Worm (Caenorhabditis elegans) whole organism, L4 larva: ENCODE data around the gene srlf-2.

Experiments used
- F37D6.2 ChIP-seq: sonication (generic microtip); optimal IDR thresholded peaks from 2 replicates; lab custom pipeline; 2016; ENCODE audit warnings: mild to moderate bottlenecking, missing genetic modification characterization, missing compliant biosample characterization
- F44E2.7 ChIP-seq: fragments of 200-800 bp; sonication (Bioruptor generic); IDR thresholded peaks from 2 replicates; pipeline ENCODE4 v2.1.2; 2022; ENCODE audit warnings: missing genetic modification characterization, missing compliant biosample characterization
- T26A8.4 ChIP-seq: fragments of 200-800 bp; sonication (Bioruptor generic); IDR thresholded peaks from 2 replicates; pipeline ENCODE4 v1.3.6; 2022; ENCODE audit warnings: missing genetic modification characterization, missing compliant biosample characterization
- Y5F2A.4 ChIP-seq: fragments of 200-800 bp; sonication (Bioruptor generic); optimal IDR thresholded peaks from 2 replicates; lab custom pipeline; 2018; ENCODE audit warnings: mild to moderate bottlenecking, missing genetic modification characterization, missing compliant biosample characterization
- Y75B8A.6 ChIP-seq: fragments of 200-800 bp; sonication (Bioruptor generic); IDR thresholded peaks from 2 replicates; pipeline ENCODE4 v1.3.6; 2022; ENCODE audit warnings: missing genetic modification reagents, missing genetic modification characterization, missing compliant biosample characterization
- aha-1 ChIP-seq: fragments of 150-350 bp; peaks from one replicate; lab custom pipeline; 2014; ENCODE audit warnings: missing biosample characterization, missing genetic modification characterization
- ama-1 ChIP-seq: fragments of 150-350 bp; optimal IDR thresholded peaks from 2 replicates; lab custom pipeline; 2014; ENCODE audit warnings: inconsistent platforms, mixed read lengths
- attf-4 ChIP-seq: sonication (generic microtip); optimal IDR thresholded peaks from 3 replicates; lab custom pipeline; 2017; ENCODE audit warnings: missing biosample characterization, missing genetic modification characterization
- ceh-44 ChIP-seq: fragments of 200-800 bp; sonication (Bioruptor generic); IDR thresholded peaks from 2 replicates; pipeline ENCODE4 v1.3.6; 2022; ENCODE audit warnings: missing genetic modification reagents, missing genetic modification characterization, missing compliant biosample characterization
- cey-2 ChIP-seq: sonication (generic microtip); optimal IDR thresholded peaks from 3 replicates; lab custom pipeline; 2017; ENCODE audit warnings: missing genetic modification characterization, mild to moderate bottlenecking, missing compliant biosample characterization, antibody characterized with exemption, borderline replicate concordance; ENCODE audit not compliant: insufficient read depth
- ctbp-1 ChIP-seq: fragments of 200-800 bp; sonication (Bioruptor generic); IDR thresholded peaks from 2 replicates; pipeline ENCODE4 v1.3.6; 2022; ENCODE audit warnings: missing genetic modification reagents, missing genetic modification characterization, missing compliant biosample characterization
- daf-19 ChIP-seq: fragments of 200-800 bp; sonication (Bioruptor generic); conservative IDR thresholded peaks from 2 replicates; pipeline ENCODE4 v1.3.6; 2022; ENCODE audit warnings: missing genetic modification characterization, missing compliant biosample characterization
- daf-8 ChIP-seq: fragments of 200-800 bp; sonication (Bioruptor generic); IDR thresholded peaks from 2 replicates; pipeline ENCODE4 v1.3.6; 2022; ENCODE audit warnings: missing genetic modification characterization, missing compliant biosample characterization
- dmd-6 ChIP-seq: fragments of 200-800 bp; sonication (Bioruptor generic); IDR thresholded peaks from 2 replicates; pipeline ENCODE4 v1.3.6; 2022; ENCODE audit warnings: missing genetic modification reagents, missing genetic modification characterization, missing compliant biosample characterization
- dmd-8 ChIP-seq: fragments of 200-800 bp; sonication (Bioruptor generic); IDR thresholded peaks from 2 replicates; pipeline ENCODE4 v1.3.6; 2022; ENCODE audit warnings: missing genetic modification characterization, missing compliant biosample characterization
- dpl-1 ChIP-seq: fragments of 150-350 bp; optimal IDR thresholded peaks from 2 replicates; lab custom pipeline; 2014; ENCODE audit warnings: missing biosample characterization, missing genetic modification reagents, missing genetic modification characterization
- dve-1 ChIP-seq: sonication (generic microtip); optimal IDR thresholded peaks from 2 replicates; lab custom pipeline; 2017; ENCODE audit warnings: antibody characterized with exemption, mild to moderate bottlenecking, missing genetic modification characterization, missing compliant biosample characterization; ENCODE audit not compliant: insufficient read depth
- hif-1 ChIP-seq, 2 experiments: sonication (generic microtip); optimal IDR thresholded peaks; 2 replicates each; lab custom pipeline; 2016 to 2017; ENCODE audit warnings: missing compliant biosample characterization in 2 of 2, missing genetic modification characterization in 2 of 2, missing genetic modification reagents in 2 of 2, missing genotype in 2 of 2, mild to moderate bottlenecking in 1 of 2
- hlh-11 ChIP-seq: fragments of 200-800 bp; sonication (Bioruptor generic); optimal IDR thresholded peaks from 2 replicates; lab custom pipeline; 2018; ENCODE audit warnings: mild to moderate bottlenecking, missing genetic modification characterization, missing compliant biosample characterization
- hlh-30 ChIP-seq: sonication (generic microtip); optimal IDR thresholded peaks from 2 replicates; lab custom pipeline; 2017; ENCODE audit warnings: antibody characterized with exemption, mild to moderate bottlenecking, missing genetic modification characterization, missing compliant biosample characterization; ENCODE audit not compliant: insufficient read depth
- lim-7 ChIP-seq: fragments of 200-800 bp; sonication (Bioruptor generic); IDR thresholded peaks from 2 replicates; pipeline ENCODE4 v1.3.6; 2022; ENCODE audit warnings: missing genetic modification characterization, missing compliant biosample characterization
- lin-39 ChIP-seq: fragments of 150-350 bp; optimal IDR thresholded peaks from 2 replicates; lab custom pipeline; 2014; ENCODE audit warnings: missing biosample characterization, missing genetic modification reagents, missing genetic modification characterization
- lsy-2 ChIP-seq, 2 experiments: fragments of 150-350 bp in 1 of 2; sonication (generic microtip) in 1 of 2; optimal IDR thresholded peaks; 2 replicates each; lab custom pipeline; 2014 to 2017; ENCODE audit warnings: missing biosample characterization in 2 of 2, missing genetic modification characterization in 2 of 2
- mdl-1 ChIP-seq, 2 experiments: fragments of 150-350 bp in 1 of 2; sonication (generic microtip) in 1 of 2; optimal IDR thresholded peaks; 2 replicates each; lab custom pipeline; 2014 to 2017; ENCODE audit warnings: missing biosample characterization in 2 of 2, missing genetic modification characterization in 2 of 2
- mdt-29 ChIP-seq: fragments of 200-800 bp; sonication (Bioruptor generic); IDR thresholded peaks from 2 replicates; pipeline ENCODE4 v1.3.6; 2022; ENCODE audit warnings: missing genetic modification reagents, missing genetic modification characterization, missing compliant biosample characterization
- mep-1 ChIP-seq: fragments of 150-350 bp; sonication (generic microtip); optimal IDR thresholded peaks from 3 replicates; lab custom pipeline; 2014; ENCODE audit warnings: missing biosample characterization, missing genetic modification characterization
- mxl-3 ChIP-seq: fragments of 200-800 bp; sonication (Bioruptor generic); optimal IDR thresholded peaks from 2 replicates; lab custom pipeline; 2018; ENCODE audit warnings: mild to moderate bottlenecking, missing genetic modification characterization, missing compliant biosample characterization
- nhr-11 ChIP-seq: fragments of 150-350 bp; optimal IDR thresholded peaks from 2 replicates; lab custom pipeline; 2014; ENCODE audit warnings: missing biosample characterization, missing genetic modification characterization
- nhr-237 ChIP-seq: sonication (generic microtip); optimal IDR thresholded peaks from 2 replicates; lab custom pipeline; 2017; ENCODE audit warnings: missing biosample characterization, missing genetic modification characterization
- nhr-28 ChIP-seq: fragments of 150-350 bp; optimal IDR thresholded peaks from 2 replicates; lab custom pipeline; 2014; ENCODE audit warnings: missing biosample characterization, missing genetic modification characterization
- nhr-41 ChIP-seq: fragments of 200-800 bp; sonication (Bioruptor generic); IDR thresholded peaks from 2 replicates; pipeline ENCODE4 v1.3.6; 2022; ENCODE audit warnings: missing genetic modification reagents, missing genetic modification characterization, missing compliant biosample characterization
- nhr-42 ChIP-seq: fragments of 200-800 bp; sonication (Bioruptor generic); IDR thresholded peaks from 2 replicates; pipeline ENCODE4 v1.3.6; 2022; ENCODE audit warnings: missing genetic modification characterization, missing compliant biosample characterization
- nhr-48 ChIP-seq: sonication (generic microtip); optimal IDR thresholded peaks from 2 replicates; lab custom pipeline; 2016; ENCODE audit warnings: mild to moderate bottlenecking, missing genetic modification characterization, missing compliant biosample characterization
- nhr-6 ChIP-seq: fragments of 150-350 bp; optimal IDR thresholded peaks from 2 replicates; lab custom pipeline; 2014; ENCODE audit warnings: missing biosample characterization, missing genetic modification characterization
- nhr-76 ChIP-seq: fragments of 150-350 bp; optimal IDR thresholded peaks from 2 replicates; lab custom pipeline; 2014; ENCODE audit warnings: missing biosample characterization, missing genetic modification characterization
- nhr-77 ChIP-seq: fragments of 150-350 bp; optimal IDR thresholded peaks from 2 replicates; lab custom pipeline; 2014; ENCODE audit warnings: missing biosample characterization, missing genetic modification characterization
- pha-4 ChIP-seq, 2 experiments: fragments of 150-350 bp in 1 of 2; fragments of 200-800 bp in 1 of 2; sonication (Bioruptor generic) in 1 of 2; IDR thresholded peaks in 1 of 2; optimal IDR thresholded peaks in 1 of 2; 2 replicates each; pipeline versions ENCODE4 v1.3.6 to Lab custom; 2014 to 2022; ENCODE audit warnings: missing genetic modification characterization in 2 of 2, missing genetic modification reagents in 2 of 2, missing biosample characterization in 1 of 2, missing compliant biosample characterization in 1 of 2
- php-3 ChIP-seq: fragments of 200-800 bp; sonication (Bioruptor generic); IDR thresholded peaks from 2 replicates; pipeline ENCODE4 v1.3.6; 2022; ENCODE audit warnings: missing genetic modification reagents, missing genetic modification characterization, missing compliant biosample characterization
- pqm-1 ChIP-seq: sonication (generic microtip); optimal IDR thresholded peaks from 2 replicates; lab custom pipeline; 2017; ENCODE audit warnings: missing biosample characterization, missing genetic modification characterization
- skn-1 ChIP-seq: fragments of 150-350 bp; optimal IDR thresholded peaks from 2 replicates; lab custom pipeline; 2014; ENCODE audit warnings: missing biosample characterization, missing genetic modification characterization
- tag-97 ChIP-seq: fragments of 200-800 bp; sonication (Bioruptor generic); IDR thresholded peaks from 2 replicates; pipeline ENCODE4 v1.3.6; 2022; ENCODE audit warnings: missing genetic modification characterization, missing compliant biosample characterization
- tra-1 ChIP-seq: fragments of 200-800 bp; sonication (Bioruptor generic); IDR thresholded peaks from 2 replicates; pipeline ENCODE4 v1.3.6; 2022; ENCODE audit warnings: missing genetic modification reagents, missing genetic modification characterization, missing compliant biosample characterization
- unc-62 ChIP-seq, 3 experiments: fragments of 150-350 bp in 1 of 3; sonication (generic microtip); optimal IDR thresholded peaks in 2 of 3; peaks in 1 of 3; 1 replicate in 1 of 3; 2 replicates in 2 of 3; lab custom pipeline; 2014 to 2017; ENCODE audit warnings: missing biosample characterization in 3 of 3, missing genetic modification characterization in 3 of 3, missing genetic modification reagents in 3 of 3, missing genotype in 1 of 3
- zip-11 ChIP-seq: fragments of 200-800 bp; sonication (Bioruptor generic); IDR thresholded peaks from 2 replicates; pipeline ENCODE4 v1.3.6; 2022; ENCODE audit warnings: missing genetic modification characterization, missing compliant biosample characterization
- ztf-11 ChIP-seq: fragments of 150-350 bp; optimal IDR thresholded peaks from 2 replicates; lab custom pipeline; 2014; ENCODE audit warnings: missing biosample characterization, missing genetic modification characterization
- ztf-7 ChIP-seq: fragments of 150-350 bp; optimal IDR thresholded peaks from 2 replicates; lab custom pipeline; 2014; ENCODE audit warnings: missing biosample characterization, missing genetic modification characterization

srlf-2 gene

DNA sequence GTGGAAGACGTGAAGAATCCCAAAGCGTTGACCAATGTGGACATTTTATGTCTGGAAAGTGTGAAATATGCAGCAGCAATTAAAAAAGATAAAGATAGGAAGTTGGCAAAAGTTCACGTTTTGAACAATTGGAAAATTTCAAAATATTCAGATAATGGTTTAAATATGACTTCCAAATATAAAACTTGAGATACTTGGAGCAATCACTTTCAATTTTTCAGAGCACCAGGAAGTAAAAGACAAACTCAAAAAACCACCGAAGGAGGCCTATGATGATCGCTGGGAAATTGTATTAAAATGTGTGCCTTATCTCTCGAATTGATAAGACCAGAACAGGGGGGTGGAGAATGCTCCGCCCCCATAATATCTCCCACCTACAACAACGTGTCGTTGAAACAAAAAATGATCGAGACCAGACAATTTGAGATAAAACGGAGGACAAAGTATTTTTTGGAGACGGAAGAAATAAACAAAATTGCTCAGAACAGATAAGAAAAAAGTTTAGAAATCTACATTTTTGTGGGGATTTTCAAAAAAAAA, 38.2 kb upstream of the srlf-2 start, which contains the start of gene eppl-1:
Gene eppl-1, minus strand, starts transcription at position 51 of the 540 bp plus-strand sequence.
- TF ChIP-seq daf-19 (GFP tag; lab: Robert Waterston, UW), result no peak
- no peak for TF ChIP-seq nhr-42 (GFP tag; lab: Robert Waterston, UW)
- TF ChIP-seq F44E2.7 (GFP tag; lab: Robert Waterston, UW), result no peak
- no peak for TF ChIP-seq ztf-7 (tag; lab: Kevin White, UChicago)
- no peak for TF ChIP-seq zip-11
- peak; percentile 55 for TF ChIP-seq hlh-11 (tag; lab: Kevin White, UChicago)
- TF ChIP-seq pha-4 (GFP tag; IDR thresholded peaks at IDR 0.05; lab: Robert Waterston, UW), result no peak
- TF ChIP-seq pha-4 (tag; optimal IDR thresholded peaks at IDR 0.05; lab: Kevin White, UChicago), result no peak
- no peak for TF ChIP-seq F37D6.2 (tag; lab: Kevin White, UChicago)
- TF ChIP-seq aha-1 (tag; lab: Kevin White, UChicago), result peak; percentile 49
- no peak for TF ChIP-seq attf-4 (tag; lab: Kevin White, UChicago)
- TF ChIP-seq Y75B8A.6 (GFP tag; lab: Robert Waterston, UW), result no peak
- peak; percentile 58 for TF ChIP-seq pqm-1 (tag; lab: Kevin White, UChicago)
- TF ChIP-seq daf-8 (GFP tag; lab: Robert Waterston, UW), result no peak
- peak; percentile 38 for TF ChIP-seq dve-1 (tag; lab: Kevin White, UChicago)
- peak; percentile 64 for TF ChIP-seq mxl-3 (GFP tag; lab: Kevin White, UChicago)
- no peak for TF ChIP-seq nhr-28 (tag; lab: Kevin White, UChicago)
- no peak for TF ChIP-seq ceh-44 (GFP tag; lab: Robert Waterston, UW)
- TF ChIP-seq dmd-6 (GFP tag; lab: Robert Waterston, UW), result peak; percentile 68
- no peak for TF ChIP-seq hif-1 (tag; optimal IDR thresholded peaks at IDR 0.05; lab: Kevin White, UChicago)
- no peak for TF ChIP-seq mdt-29 (GFP tag; lab: Robert Waterston, UW)

DNA sequence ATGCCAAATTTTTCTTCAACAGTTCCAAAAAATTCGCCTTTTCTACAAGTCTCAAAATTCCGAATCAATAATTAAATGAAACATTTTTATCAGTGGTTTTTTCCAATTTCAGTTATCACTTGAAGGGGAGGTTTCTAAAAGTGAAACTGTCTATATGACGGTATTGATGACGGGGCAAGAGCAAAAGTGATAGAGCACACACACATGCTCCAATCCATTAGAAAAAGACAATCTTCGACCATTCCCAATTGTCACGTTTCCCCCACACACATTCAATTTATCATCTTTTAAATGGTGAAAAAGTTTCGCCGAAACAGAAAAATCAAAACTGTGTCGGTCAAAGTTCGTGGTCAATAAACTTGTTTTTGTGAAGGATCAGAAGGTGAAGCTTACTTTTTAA, 36.8 kb upstream of the srlf-2 start:
- TF ChIP-seq nhr-76 (tag; lab: Kevin White, UChicago) (no peak), hlh-11 (tag; lab: Kevin White, UChicago) (peak; percentile 80), daf-19 (GFP tag; lab: Robert Waterston, UW) (no peak), dmd-8 (GFP tag; lab: Robert Waterston, UW) (no peak), nhr-6 (tag; lab: Kevin White, UChicago) (no peak), hlh-30 (tag; lab: Kevin White, UChicago) (peak; percentile 42), skn-1 (no peak), tag-97 (GFP tag; lab: Robert Waterston, UW) (no peak), lin-39 (tag; lab: Kevin White, UChicago) (no peak), nhr-41 (GFP tag; lab: Robert Waterston, UW) (no peak), ctbp-1 (GFP tag; lab: Robert Waterston, UW) (no peak), mxl-3 (GFP tag; lab: Kevin White, UChicago) (peak; percentile 8), nhr-237 (tag; lab: Kevin White, UChicago) (no peak), tra-1 (0 out of 2 replicates have a peak, but pooled peaks have one; percentile 41), nhr-77 (tag; lab: Kevin White, UChicago) (no peak), lsy-2 (tag; optimal IDR thresholded peaks at IDR 0.05; lab: Kevin White, UChicago) (peak in 1 of 2 experiments; percentile 26), F37D6.2 (tag; lab: Kevin White, UChicago) (no peak), cey-2 (tag; lab: Kevin White, UChicago) (no peak), nhr-11 (tag; lab: Kevin White, UChicago) (no peak), Y5F2A.4 (GFP tag; lab: Kevin White, UChicago) (no peak), lim-7 (GFP tag; lab: Robert Waterston, UW) (peak; percentile 9; the same call in 1 of the 2 replicates), mep-1 (tag; lab: Kevin White, UChicago) (peak; percentile 15), nhr-42 (GFP tag; lab: Robert Waterston, UW) (no peak), nhr-28 (tag; lab: Kevin White, UChicago) (peak; percentile 54), T26A8.4 (GFP tag; lab: Robert Waterston, UW) (no peak), ceh-44 (GFP tag; lab: Robert Waterston, UW) (no peak), pqm-1 (tag; lab: Kevin White, UChicago) (peak; percentile 66), nhr-48 (peak; percentile 12), dmd-6 (GFP tag; lab: Robert Waterston, UW) (peak; percentile 94), ama-1 (lab: Kevin White, UChicago) (no peak), unc-62 (GFP tag; optimal IDR thresholded peaks at IDR 0.05 in 1 of 2; lab: Kevin White, UChicago) (peak in 1 of 2 experiments; percentile 48), unc-62 (tag; optimal IDR thresholded peaks at IDR 0.05; lab: Kevin White, UChicago) (no peak), aha-1 (tag; lab: Kevin White, UChicago) (peak; percentile 74), mdl-1 (tag; optimal IDR thresholded peaks at IDR 0.05; lab: Kevin White, UChicago) (peak in 1 of 2 experiments; percentile 37), ztf-7 (tag; lab: Kevin White, UChicago) (peak; percentile 47), dpl-1 (GFP tag; lab: Kevin White, UChicago) (no peak), ztf-11 (tag; lab: Kevin White, UChicago) (no peak), php-3 (GFP tag; lab: Robert Waterston, UW) (peak; percentile 74)
